Worm (Caenorhabditis elegans): ENCODE data around the gene madf-11.
A peak's percentile ranks its signal among the peaks of the same experiment; 100 is the strongest.

The madf-11 gene

DNA sequence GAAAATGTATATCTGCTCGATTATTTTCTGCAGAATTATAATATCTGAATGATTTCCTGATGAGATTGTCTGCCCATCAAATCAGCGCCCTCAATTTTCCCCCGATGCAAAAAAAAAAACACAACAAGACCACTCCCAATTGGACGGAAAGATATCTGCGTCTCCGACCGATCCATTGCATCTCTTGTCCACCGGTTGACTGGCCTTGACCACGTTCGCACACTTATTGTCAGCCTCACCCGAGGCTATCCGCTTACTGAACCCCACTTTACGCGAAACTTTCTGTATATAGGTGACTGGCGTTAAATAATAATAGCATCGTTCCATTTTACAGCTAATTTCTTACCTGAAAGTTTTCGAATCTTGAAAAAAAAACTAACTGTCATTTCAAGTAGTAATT is 8.9 kb downstream of the madf-11 start:
- peak; percentile 38 for TF ChIP-seq hrde-1 (tag; optimal IDR thresholded peaks at IDR 0.05; ENCODE audit: borderline replicate concordance)
- no peak for TF ChIP-seq lin-26 (GFP tag; IDR thresholded peaks at IDR 0.05)
- TF ChIP-seq hmg-1.2 (GFP tag; IDR thresholded peaks at IDR 0.05), result peak; percentile 33; the same call in 1 of the 2 replicates
- 0 out of 2 replicates have a peak, but pooled peaks have one; percentile 35 for TF ChIP-seq Y56A3A.18 (GFP tag; IDR thresholded peaks at IDR 0.05)
- TF ChIP-seq dox-1 (GFP tag; IDR thresholded peaks at IDR 0.05), result 0 out of 2 replicates have a peak, but pooled peaks have one; percentile 4
- no peak for TF ChIP-seq lin-35 (GFP tag; optimal IDR thresholded peaks at IDR 0.05)
- no peak for TF ChIP-seq him-1 (tag; optimal IDR thresholded peaks at IDR 0.05)
- peak; percentile 52; the same call in 1 of the 2 replicates for TF ChIP-seq madf-3 (GFP tag; IDR thresholded peaks at IDR 0.05)
- TF ChIP-seq ztf-22 (GFP tag; optimal IDR thresholded peaks at IDR 0.05), result no peak
- TF ChIP-seq rcor-1 (GFP tag; IDR thresholded peaks at IDR 0.05), result no peak
- no peak for TF ChIP-seq tbx-9 (tag; optimal IDR thresholded peaks at IDR 0.05; ENCODE audit: borderline replicate concordance)
- TF ChIP-seq ceh-27 (GFP tag; optimal IDR thresholded peaks at IDR 0.05), result no peak
- TF ChIP-seq athp-1 (tag; optimal IDR thresholded peaks at IDR 0.05), result no peak
- TF ChIP-seq F52B5.7 (tag; optimal IDR thresholded peaks at IDR 0.05), result no peak
- no peak for TF ChIP-seq ceh-100 (GFP tag; IDR thresholded peaks at IDR 0.05)
- peak; percentile 48 for TF ChIP-seq ama-1 (optimal IDR thresholded peaks at IDR 0.05)
- TF ChIP-seq ama-1 (GFP tag; optimal IDR thresholded peaks at IDR 0.05), result no peak

- TF ChIP-seq hlh-26 (GFP tag; conservative IDR thresholded peaks at IDR 0.05) (no peak), chd-7 (tag; optimal IDR thresholded peaks at IDR 0.05) (no peak), egl-18 (GFP tag; IDR thresholded peaks at IDR 0.05) (no peak), hmg-20 (GFP tag; IDR thresholded peaks at IDR 0.05) (no peak), zim-3 (tag; optimal IDR thresholded peaks at IDR 0.05) (no peak), rec-8 (tag; optimal IDR thresholded peaks at IDR 0.05) (no peak), aptf-3 (GFP tag; IDR thresholded peaks at IDR 0.05) (no peak), B0035.1 (tag; optimal IDR thresholded peaks at IDR 0.05) (no peak), snpc-1.1 (tag; optimal IDR thresholded peaks at IDR 0.05; ENCODE audit: insufficient read depth) (peak; percentile 8), ztf-3 (GFP tag; optimal IDR thresholded peaks at IDR 0.05) (no peak), athp-1 (tag; optimal IDR thresholded peaks at IDR 0.05) (no peak), ztf-22 (GFP tag; optimal IDR thresholded peaks at IDR 0.05) (no peak), nfya-1 (tag; optimal IDR thresholded peaks at IDR 0.05; ENCODE audit: borderline replicate concordance, insufficient read depth) (no peak), K11D2.4 (GFP tag; IDR thresholded peaks at IDR 0.05) (no peak), F55B11.4 (tag; optimal IDR thresholded peaks at IDR 0.05; ENCODE audit: borderline replicate concordance, insufficient read depth) (no peak), mel-28 (tag; optimal IDR thresholded peaks at IDR 0.05; ENCODE audit: borderline replicate concordance) (no peak), nhr-179 (tag; optimal IDR thresholded peaks at IDR 0.05) (no peak), attf-3 (GFP tag; conservative IDR thresholded peaks at IDR 0.05) (peak; percentile 51; the same call in 1 of the 2 replicates), nhr-80 (tag; optimal IDR thresholded peaks at IDR 0.05) (peak; percentile 20), ztf-25 (GFP tag; IDR thresholded peaks at IDR 0.05) (no peak), ztf-18 (tag; optimal IDR thresholded peaks at IDR 0.05) (peak; percentile 4), him-1 (tag; optimal IDR thresholded peaks at IDR 0.05) (no peak), F37B4.10 (GFP tag; IDR thresholded peaks at IDR 0.05) (no peak), snpc-1.3 (tag; optimal IDR thresholded peaks at IDR 0.05; ENCODE audit: insufficient read depth) (no peak), atf-7 (tag; optimal IDR thresholded peaks at IDR 0.05) (no peak), egl-44 (GFP tag; IDR thresholded peaks at IDR 0.05) (no peak), ceh-100 (GFP tag; IDR thresholded peaks at IDR 0.05) (no peak), egrh-3 (GFP tag; IDR thresholded peaks at IDR 0.05) (no peak), nfya-2 (GFP tag; IDR thresholded peaks at IDR 0.05) (no peak), hlh-12 (tag; optimal IDR thresholded peaks at IDR 0.05) (no peak), ceh-27 (GFP tag; optimal IDR thresholded peaks at IDR 0.05) (no peak), B0019.2 (GFP tag; conservative IDR thresholded peaks at IDR 0.05) (peak; percentile 52; the same call in 1 of the 2 replicates), tbp1 (GFP tag; optimal IDR thresholded peaks at IDR 0.05) (peak; percentile 40), sdz-38 (tag; optimal IDR thresholded peaks at IDR 0.05) (no peak), F57A8.1 (GFP tag; optimal IDR thresholded peaks at IDR 0.05) (no peak)
These were observed 11.6 kb downstream of the madf-11 start, which contains the start of the genes ddx-15 and ucr-1 for ce11 chrIII:5591668-5592149. TSS of gene ddx-15 (minus strand) at chrIII:5591718. TSS of gene ucr-1 (plus strand) at chrIII:5592135.

Data from whole organism, young adult.